Fruit fly (Drosophila melanogaster): ENCODE results near the gene FER.

dm6 chr3R:9436358-9436972, 42.1 kb upstream of the FER start:
- TF ChIP-seq CG11617 (GFP tag; optimal IDR thresholded peaks at IDR 0.05), result no peak
- no peak for TF ChIP-seq ovo (GFP tag; optimal IDR thresholded peaks at IDR 0.05)
- TF ChIP-seq Hr96 (GFP tag; optimal IDR thresholded peaks at IDR 0.05), result no peak
- no peak for TF ChIP-seq CG14711 (tag; optimal IDR thresholded peaks at IDR 0.05)
- TF ChIP-seq pad (GFP tag; optimal IDR thresholded peaks at IDR 0.05), result no peak
- no peak for TF ChIP-seq tj (GFP tag; optimal IDR thresholded peaks at IDR 0.05)
- TF ChIP-seq kay (GFP tag; ENCODE audit: borderline replicate concordance), result no peak
- TF ChIP-seq CG12768 (GFP tag; optimal IDR thresholded peaks at IDR 0.05), result peak; percentile 26

All from whole organism, adult.